Fruit fly (Drosophila melanogaster) whole organism: ENCODE measurements around the gene SelT.

Source experiments
- CG8478 ChIP-seq: fragments of >200 bp; optimal IDR thresholded peaks from 2 replicates; lab custom pipeline; 2018; ENCODE audit warnings: inconsistent platforms
- Dll ChIP-seq: fragments of >200 bp; optimal IDR thresholded peaks from 2 replicates; lab custom pipeline; 2017
- EcR ChIP-seq, 2 experiments: fragments of >200 bp; optimal IDR thresholded peaks; 2 replicates each; lab custom pipeline; 2017; ENCODE audit warnings: missing biosample characterization in 2 of 2, missing genetic modification characterization in 2 of 2, missing genetic modification reagents in 2 of 2
- pan ChIP-seq: fragments of >200 bp; optimal IDR thresholded peaks from 2 replicates; lab custom pipeline; 2017
- usp ChIP-seq: fragments of >200 bp; optimal IDR thresholded peaks from 2 replicates; lab custom pipeline; 2017; ENCODE audit warnings: missing biosample characterization, missing genetic modification characterization, mixed read lengths

dm6 chr2L:5022602-5023001, 11.9 kb downstream of the SelT start:
- TF ChIP-seq pan (lab: Kevin White, UChicago) = no peak
- TF ChIP-seq usp = no peak
- no peak for TF ChIP-seq Dll
- TF ChIP-seq EcR (GFP tag; optimal IDR thresholded peaks at IDR 0.05; lab: Kevin White, UChicago) = no peak
- TF ChIP-seq CG8478 (lab: Kevin White, UChicago) = no peak
